Fruit fly (Drosophila melanogaster): ENCODE measurements around the gene Lmpt.

The Lmpt gene

dm6 chr3L:16858780-16859179 is 6.3 kb upstream of the Lmpt start, which contains the start of gene sinah:
Gene sinah (plus strand): TSS chr3L:16859080.
- TF ChIP-seq dmrt93B (GFP tag; optimal IDR thresholded peaks at IDR 0.05) = no peak
- TF ChIP-seq jim (GFP tag; optimal IDR thresholded peaks at IDR 0.05) = no peak
- TF ChIP-seq dl (GFP tag; optimal IDR thresholded peaks at IDR 0.05; ENCODE audit: insufficient read depth in 1 of 2, partially characterized antibody in 2 of 2) = no peak
- TF ChIP-seq Hr78 (GFP tag; optimal IDR thresholded peaks at IDR 0.05) = no peak
- TF ChIP-seq Dif (GFP tag; optimal IDR thresholded peaks at IDR 0.05; ENCODE audit: partially characterized antibody) = no peak
- no peak for TF ChIP-seq GATAd (GFP tag; optimal IDR thresholded peaks at IDR 0.05)
- no peak for TF ChIP-seq rgr (GFP tag; optimal IDR thresholded peaks at IDR 0.05)
- no peak for TF ChIP-seq Vsx2 (GFP tag; optimal IDR thresholded peaks at IDR 0.05; ENCODE audit: partially characterized antibody)
- TF ChIP-seq fru (GFP tag; optimal IDR thresholded peaks at IDR 0.05) = no peak
- TF ChIP-seq woc (GFP tag; optimal IDR thresholded peaks at IDR 0.05) = no peak
- no peak for TF ChIP-seq brk (GFP tag; optimal IDR thresholded peaks at IDR 0.05)
- TF ChIP-seq Rel (GFP tag; optimal IDR thresholded peaks at IDR 0.05) = no peak
- no peak for TF ChIP-seq Rel (tag; optimal IDR thresholded peaks at IDR 0.05)

DNA sequence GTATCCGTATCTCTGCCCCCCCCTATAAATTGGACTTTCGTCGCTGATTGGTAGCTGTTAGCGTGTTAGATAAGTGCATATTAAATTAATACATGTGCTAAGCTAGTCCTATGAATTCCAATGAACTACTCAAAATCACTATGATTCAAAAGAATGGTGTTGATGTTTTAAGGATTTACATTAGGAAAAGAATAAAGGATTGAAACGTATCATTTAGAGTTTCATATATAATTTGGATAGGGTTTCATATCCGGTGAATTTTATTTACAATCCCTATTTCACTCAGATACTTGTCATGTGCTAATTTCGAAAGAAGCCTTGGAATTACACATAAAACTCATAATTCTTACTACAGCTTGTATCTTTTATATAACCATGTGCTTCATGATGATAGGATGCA is 4.8 kb upstream of the Lmpt start, which contains the start of gene CG13029:
Gene CG13029, plus strand, starts transcription at position 301 of the 400 bp plus-strand sequence.
- TF ChIP-seq Myc (optimal IDR thresholded peaks at IDR 0.05) = no peak
- TF ChIP-seq Hr83 (GFP tag; optimal IDR thresholded peaks at IDR 0.05; ENCODE audit: poor library complexity, severe bottlenecking) = no peak
- no peak for TF ChIP-seq Vsx2 (GFP tag; optimal IDR thresholded peaks at IDR 0.05; ENCODE audit: partially characterized antibody)
- TF ChIP-seq CG9705 (GFP tag; optimal IDR thresholded peaks at IDR 0.05) = no peak
- no peak for TF ChIP-seq sv (GFP tag; optimal IDR thresholded peaks at IDR 0.05)
- TF ChIP-seq N (GFP tag; optimal IDR thresholded peaks at IDR 0.05) = no peak
- no peak for TF ChIP-seq fru (GFP tag; optimal IDR thresholded peaks at IDR 0.05)
- no peak for TF ChIP-seq Hnf4 (GFP tag; optimal IDR thresholded peaks at IDR 0.05)
- TF ChIP-seq sage (GFP tag; optimal IDR thresholded peaks at IDR 0.05) = no peak
- no peak for TF ChIP-seq Rel (GFP tag; optimal IDR thresholded peaks at IDR 0.05)
- no peak for TF ChIP-seq Rel (tag; optimal IDR thresholded peaks at IDR 0.05)
- TF ChIP-seq dmrt93B (GFP tag; optimal IDR thresholded peaks at IDR 0.05) = no peak
- no peak for TF ChIP-seq OdsH (GFP tag; optimal IDR thresholded peaks at IDR 0.05)
- TF ChIP-seq ey (GFP tag; optimal IDR thresholded peaks at IDR 0.05) = no peak
- TF ChIP-seq rgr (GFP tag; optimal IDR thresholded peaks at IDR 0.05) = no peak
- TF ChIP-seq Mio (GFP tag; optimal IDR thresholded peaks at IDR 0.05) = no peak
- TF ChIP-seq pan (optimal IDR thresholded peaks at IDR 0.05) = no peak

- no peak for TF ChIP-seq brk (GFP tag; optimal IDR thresholded peaks at IDR 0.05)
- TF ChIP-seq OdsH (GFP tag; optimal IDR thresholded peaks at IDR 0.05) = no peak
- TF ChIP-seq Rel (GFP tag; optimal IDR thresholded peaks at IDR 0.05) = no peak
- TF ChIP-seq Rel (tag; optimal IDR thresholded peaks at IDR 0.05) = no peak
- TF ChIP-seq CG9705 (GFP tag; optimal IDR thresholded peaks at IDR 0.05) = no peak
- TF ChIP-seq fru (GFP tag; optimal IDR thresholded peaks at IDR 0.05) = no peak
- no peak for TF ChIP-seq pan (optimal IDR thresholded peaks at IDR 0.05)
- no peak for TF ChIP-seq woc (GFP tag; optimal IDR thresholded peaks at IDR 0.05)
- no peak for TF ChIP-seq Dfd (GFP tag; optimal IDR thresholded peaks at IDR 0.05)
- no peak for TF ChIP-seq br (GFP tag; optimal IDR thresholded peaks at IDR 0.05)
- TF ChIP-seq CrebA (GFP tag; optimal IDR thresholded peaks at IDR 0.05; ENCODE audit: borderline replicate concordance) = no peak
- no peak for TF ChIP-seq Dif (GFP tag; optimal IDR thresholded peaks at IDR 0.05; ENCODE audit: partially characterized antibody)
- TF ChIP-seq usp (GFP tag; optimal IDR thresholded peaks at IDR 0.05) = no peak
- no peak for TF ChIP-seq HLH106 (tag; optimal IDR thresholded peaks at IDR 0.05)
- no peak for TF ChIP-seq sage (GFP tag; optimal IDR thresholded peaks at IDR 0.05)
- no peak for TF ChIP-seq h (GFP tag; optimal IDR thresholded peaks at IDR 0.05)
- TF ChIP-seq Sp1 (GFP tag; optimal IDR thresholded peaks at IDR 0.05) = no peak
- no peak for TF ChIP-seq Abd-B (GFP tag; optimal IDR thresholded peaks at IDR 0.05)
- TF ChIP-seq psq (GFP tag; optimal IDR thresholded peaks at IDR 0.05) = no peak
These were observed 4.2 kb upstream of the Lmpt start for dm6 chr3L:16860879-16861278.

dm6 chr3L:16862284-16862683 is 2.8 kb upstream of the Lmpt start, which contains the start of gene Rh4:
Gene Rh4 (minus strand): TSS chr3L:16862517.
- TF ChIP-seq Abd-B (GFP tag; optimal IDR thresholded peaks at IDR 0.05) (no peak), dl (GFP tag; optimal IDR thresholded peaks at IDR 0.05; ENCODE audit: insufficient read depth in 1 of 2, partially characterized antibody in 2 of 2) (no peak), lola (GFP tag; optimal IDR thresholded peaks at IDR 0.05) (no peak), Hnf4 (GFP tag; optimal IDR thresholded peaks at IDR 0.05) (no peak), usp (GFP tag; optimal IDR thresholded peaks at IDR 0.05) (no peak), sage (GFP tag; optimal IDR thresholded peaks at IDR 0.05) (no peak), dsf (GFP tag; optimal IDR thresholded peaks at IDR 0.05; ENCODE audit: borderline replicate concordance) (no peak), N (GFP tag; optimal IDR thresholded peaks at IDR 0.05) (no peak), rgr (GFP tag; optimal IDR thresholded peaks at IDR 0.05) (no peak), br (GFP tag; optimal IDR thresholded peaks at IDR 0.05) (no peak), Dfd (GFP tag; optimal IDR thresholded peaks at IDR 0.05) (no peak), GATAd (GFP tag; optimal IDR thresholded peaks at IDR 0.05) (no peak), jim (GFP tag; optimal IDR thresholded peaks at IDR 0.05) (no peak), Rel (GFP tag; optimal IDR thresholded peaks at IDR 0.05) (no peak), Rel (tag; optimal IDR thresholded peaks at IDR 0.05) (no peak), tai (GFP tag; optimal IDR thresholded peaks at IDR 0.05) (no peak)

All from whole organism, wandering third instar larva.